Fruit fly (Drosophila melanogaster) whole organism, embryonic: ENCODE results near the gene Ste12DOR.
A peak's percentile ranks its signal among the peaks of the same experiment; 100 is the strongest.

Source experiments
- Aef1 ChIP-seq: fragments of 200-800 bp; sonication (Bioruptor generic); IDR thresholded peaks from 3 replicates; pipeline ENCODE4 v1.3.6; 2022; ENCODE audit warnings: missing biosample characterization, missing genetic modification characterization
- CG10462 ChIP-seq: fragments of 200-800 bp; sonication (Bioruptor generic); optimal IDR thresholded peaks from 2 replicates; lab custom pipeline; 2016; ENCODE audit warnings: missing biosample characterization, missing genetic modification characterization
- CG11560 ChIP-seq: fragments of 200-800 bp; sonication (Bioruptor generic); IDR thresholded peaks from 3 replicates; pipeline ENCODE4 v1.3.6; 2022; ENCODE audit warnings: missing biosample characterization, missing genetic modification characterization
- CG12155 ChIP-seq: fragments of 200-800 bp; sonication (Bioruptor generic); optimal IDR thresholded peaks from 3 replicates; lab custom pipeline; 2016; ENCODE audit warnings: missing biosample characterization, missing genetic modification characterization
- CG14014 ChIP-seq: fragments of 200-800 bp; sonication (Bioruptor generic); IDR thresholded peaks from 2 replicates; pipeline ENCODE4 v1.3.6; 2022; ENCODE audit warnings: missing biosample characterization, missing genetic modification characterization
- CG15514 ChIP-seq: fragments of 200-800 bp; sonication (Bioruptor generic); optimal IDR thresholded peaks from 3 replicates; lab custom pipeline; 2017; ENCODE audit warnings: missing biosample characterization, missing genetic modification characterization, mild to moderate bottlenecking, moderate library complexity, missing genetic modification reagents
- CG17385 ChIP-seq: fragments of 200-800 bp; sonication (Bioruptor generic); optimal IDR thresholded peaks from 3 replicates; lab custom pipeline; 2018; ENCODE audit warnings: missing biosample characterization, mild to moderate bottlenecking, missing genetic modification characterization
- CG2199 ChIP-seq: fragments of 200-800 bp; sonication (Bioruptor generic); IDR thresholded peaks from 3 replicates; pipeline ENCODE4 v1.3.6; 2022; ENCODE audit warnings: missing biosample characterization, missing genetic modification characterization
- CG30020 ChIP-seq: fragments of 200-800 bp; optimal IDR thresholded peaks from 2 replicates; lab custom pipeline; 2019; ENCODE audit warnings: missing biosample characterization, mild to moderate bottlenecking, missing genetic modification characterization, moderate library complexity
- CG3065 ChIP-seq: fragments of 200-800 bp; sonication (Bioruptor generic); optimal IDR thresholded peaks from 2 replicates; lab custom pipeline; 2016; ENCODE audit warnings: missing biosample characterization, missing genetic modification characterization
- CG3281 ChIP-seq: fragments of 200-800 bp; sonication (Bioruptor generic); optimal IDR thresholded peaks from 3 replicates; lab custom pipeline; 2017; ENCODE audit warnings: missing biosample characterization, mild to moderate bottlenecking, missing genetic modification characterization
- CG3838 ChIP-seq: fragments of 200-800 bp; sonication (Bioruptor generic); optimal IDR thresholded peaks from 3 replicates; lab custom pipeline; 2016; ENCODE audit warnings: missing biosample characterization, missing genetic modification characterization
- CG4282 ChIP-seq: fragments of 200-800 bp; sonication (Bioruptor generic); optimal IDR thresholded peaks from 2 replicates; lab custom pipeline; 2016; ENCODE audit warnings: missing biosample characterization, missing genetic modification characterization
- CG5245 ChIP-seq: fragments of 200-800 bp; sonication (Bioruptor generic); optimal IDR thresholded peaks from 3 replicates; lab custom pipeline; 2016; ENCODE audit warnings: missing biosample characterization, missing genetic modification characterization
- CG6654 ChIP-seq: fragments of 200-800 bp; sonication (Bioruptor generic); optimal IDR thresholded peaks from 2 replicates; lab custom pipeline; 2017; ENCODE audit warnings: missing biosample characterization, mild to moderate bottlenecking, missing genetic modification characterization
- CG7372 ChIP-seq: fragments of 200-800 bp; sonication (Bioruptor generic); IDR thresholded peaks from 2 replicates; pipeline ENCODE4 v1.3.6; 2022; ENCODE audit warnings: missing biosample characterization, missing genetic modification characterization
- CG9876 ChIP-seq: fragments of 200-800 bp; sonication (Bioruptor generic); optimal IDR thresholded peaks from 2 replicates; lab custom pipeline; 2016; ENCODE audit warnings: missing biosample characterization, missing genetic modification characterization
- Dad ChIP-seq: fragments of 200-800 bp; sonication (Bioruptor generic); optimal IDR thresholded peaks from 3 replicates; lab custom pipeline; 2016; ENCODE audit warnings: missing biosample characterization, missing genetic modification characterization
- E2f2 ChIP-seq: fragments of 200-800 bp; sonication (Bioruptor generic); IDR thresholded peaks from 2 replicates; pipeline ENCODE4 v1.3.6; 2022; ENCODE audit warnings: missing biosample characterization, missing genetic modification characterization
- ERR ChIP-seq: fragments of 200-800 bp; sonication (Bioruptor generic); optimal IDR thresholded peaks from 2 replicates; lab custom pipeline; 2016; ENCODE audit warnings: missing biosample characterization, missing genetic modification characterization
- Elba2 ChIP-seq: fragments of 200-800 bp; sonication (Bioruptor generic); optimal IDR thresholded peaks from 3 replicates; lab custom pipeline; 2016; ENCODE audit warnings: missing biosample characterization, missing genetic modification characterization
- Gsc ChIP-seq: fragments of 200-800 bp; sonication (Bioruptor generic); IDR thresholded peaks from 2 replicates; pipeline ENCODE4 v1.3.6; 2022; ENCODE audit warnings: missing biosample characterization, missing genetic modification characterization
- Mad ChIP-seq: fragments of 200-800 bp; sonication (Bioruptor generic); optimal IDR thresholded peaks from 2 replicates; lab custom pipeline; 2016; ENCODE audit warnings: missing biosample characterization, missing genetic modification characterization
- Nf-YB ChIP-seq: fragments of 200-800 bp; sonication (Bioruptor generic); optimal IDR thresholded peaks from 3 replicates; lab custom pipeline; 2019; ENCODE audit warnings: missing biosample characterization, mild to moderate bottlenecking, missing genetic modification characterization, moderate library complexity
- Nf-YC ChIP-seq: fragments of 200-800 bp; optimal IDR thresholded peaks from 3 replicates; lab custom pipeline; 2019; ENCODE audit warnings: missing biosample characterization, mild to moderate bottlenecking, missing genetic modification characterization, moderate library complexity
- Pdp1 ChIP-seq, 2 experiments: fragments of 200-800 bp; sonication (Bioruptor generic); optimal IDR thresholded peaks; 3 replicates each; lab custom pipeline; 2016; ENCODE audit warnings: missing biosample characterization in 2 of 2, missing genetic modification characterization in 2 of 2, mild to moderate bottlenecking in 1 of 2, moderate library complexity in 1 of 2
- Rfx ChIP-seq: fragments of 200-800 bp; sonication (Bioruptor generic); IDR thresholded peaks from 2 replicates; pipeline ENCODE4 v1.3.6; 2022; ENCODE audit warnings: missing biosample characterization, missing genetic modification characterization
- Sry-β ChIP-seq: fragments of 200-800 bp; sonication (Bioruptor generic); optimal IDR thresholded peaks from 2 replicates; lab custom pipeline; 2018; ENCODE audit warnings: missing biosample characterization, mild to moderate bottlenecking, missing genetic modification characterization, moderate library complexity
- Ssrp ChIP-seq: fragments of 200-800 bp; sonication (Bioruptor generic); optimal IDR thresholded peaks from 2 replicates; lab custom pipeline; 2018; ENCODE audit warnings: missing biosample characterization, mild to moderate bottlenecking, missing genetic modification characterization, moderate library complexity
- Usf ChIP-seq: fragments of 200-800 bp; sonication (Bioruptor generic); optimal IDR thresholded peaks from 2 replicates; lab custom pipeline; 2017; ENCODE audit warnings: missing genotype, missing biosample characterization, missing genetic modification characterization
- Xrp1 ChIP-seq: fragments of 200-800 bp; sonication (Bioruptor generic); IDR thresholded peaks from 2 replicates; pipeline ENCODE4 v1.3.6; 2022; ENCODE audit warnings: missing biosample characterization, missing genetic modification characterization
- ash1 ChIP-seq: fragments of 200-800 bp; sonication (Bioruptor generic); optimal IDR thresholded peaks from 2 replicates; lab custom pipeline; 2018; ENCODE audit warnings: missing biosample characterization, mild to moderate bottlenecking, missing genetic modification characterization
- bowl ChIP-seq: fragments of 200-800 bp; sonication (Bioruptor generic); IDR thresholded peaks from 2 replicates; pipeline ENCODE4 v1.3.6; 2022; ENCODE audit warnings: missing biosample characterization, missing genetic modification characterization
- cg ChIP-seq: fragments of 200-800 bp; sonication (Bioruptor generic); optimal IDR thresholded peaks from 3 replicates; lab custom pipeline; 2019; ENCODE audit warnings: missing biosample characterization, mild to moderate bottlenecking, missing genetic modification characterization, moderate library complexity
- chn ChIP-seq: fragments of 200-800 bp; sonication (Bioruptor generic); optimal IDR thresholded peaks from 2 replicates; lab custom pipeline; 2016; ENCODE audit warnings: missing biosample characterization, missing genetic modification characterization
- crol ChIP-seq: fragments of 200-800 bp; sonication (Bioruptor generic); IDR thresholded peaks from 2 replicates; pipeline ENCODE4 v1.3.6; 2022; ENCODE audit warnings: missing biosample characterization, missing genetic modification characterization
- emc ChIP-seq: fragments of 200-800 bp; sonication (Bioruptor generic); optimal IDR thresholded peaks from 2 replicates; lab custom pipeline; 2016; ENCODE audit warnings: missing biosample characterization, missing genetic modification characterization
- gcm2 ChIP-seq: fragments of 200-800 bp; sonication (Bioruptor generic); optimal IDR thresholded peaks from 2 replicates; lab custom pipeline; 2016; ENCODE audit warnings: missing biosample characterization, missing genetic modification characterization
- gsb-n ChIP-seq: fragments of 200-800 bp; sonication (Bioruptor generic); optimal IDR thresholded peaks from 3 replicates; lab custom pipeline; 2018; ENCODE audit warnings: missing biosample characterization, mild to moderate bottlenecking, missing genetic modification characterization
- nmo ChIP-seq: fragments of 200-800 bp; sonication (Bioruptor generic); optimal IDR thresholded peaks from 2 replicates; lab custom pipeline; 2018; ENCODE audit warnings: missing biosample characterization, mild to moderate bottlenecking, missing genetic modification characterization, moderate library complexity
- pnt ChIP-seq: fragments of 200-800 bp; sonication (Bioruptor generic); optimal IDR thresholded peaks from 3 replicates; lab custom pipeline; 2016; ENCODE audit warnings: missing biosample characterization, missing genetic modification characterization
- pros ChIP-seq: fragments of 200-800 bp; sonication (Bioruptor generic); optimal IDR thresholded peaks from 3 replicates; lab custom pipeline; 2019; ENCODE audit warnings: missing biosample characterization, mild to moderate bottlenecking, missing genetic modification characterization, moderate library complexity
- repo ChIP-seq: fragments of 200-800 bp; sonication (Bioruptor generic); optimal IDR thresholded peaks from 2 replicates; lab custom pipeline; 2016; ENCODE audit warnings: missing biosample characterization, missing genetic modification characterization
- schlank ChIP-seq: fragments of 200-800 bp; sonication (Bioruptor generic); optimal IDR thresholded peaks from 2 replicates; lab custom pipeline; 2018; ENCODE audit warnings: missing biosample characterization, mild to moderate bottlenecking, missing genetic modification characterization
- tll ChIP-seq, 2 experiments: fragments of 200-800 bp in 1 of 2; fragments of >200 bp in 1 of 2; sonication (Bioruptor generic) in 1 of 2; optimal IDR thresholded peaks; 2 replicates each; lab custom pipeline; 2017 to 2019; ENCODE audit warnings: missing biosample characterization in 2 of 2, missing genetic modification characterization in 2 of 2, mild to moderate bottlenecking in 1 of 2, moderate library complexity in 1 of 2
- trh ChIP-seq: fragments of 200-800 bp; sonication (Bioruptor generic); optimal IDR thresholded peaks from 2 replicates; lab custom pipeline; 2016; ENCODE audit warnings: missing biosample characterization, missing genetic modification characterization
- twi ChIP-seq: fragments of 200-800 bp; optimal IDR thresholded peaks from 2 replicates; lab custom pipeline; 2019; ENCODE audit warnings: missing biosample characterization, mild to moderate bottlenecking, missing genetic modification characterization, moderate library complexity
- wor ChIP-seq: fragments of 200-800 bp; sonication (Bioruptor generic); IDR thresholded peaks from 2 replicates; pipeline ENCODE4 v1.3.6; 2022; ENCODE audit warnings: missing biosample characterization, missing genetic modification characterization
- yki ChIP-seq: fragments of >200 bp; optimal IDR thresholded peaks from 3 replicates; lab custom pipeline; 2018
- zen ChIP-seq: fragments of 200-800 bp; sonication (Bioruptor generic); optimal IDR thresholded peaks from 3 replicates; lab custom pipeline; 2018; ENCODE audit warnings: missing biosample characterization, mild to moderate bottlenecking, missing genetic modification characterization, moderate library complexity
- zfh1 ChIP-seq: fragments of 200-800 bp; sonication (Bioruptor generic); IDR thresholded peaks from 3 replicates; pipeline ENCODE4 v1.3.6; 2022; ENCODE audit warnings: missing biosample characterization, missing genetic modification characterization

Ste12DOR gene

DNA sequence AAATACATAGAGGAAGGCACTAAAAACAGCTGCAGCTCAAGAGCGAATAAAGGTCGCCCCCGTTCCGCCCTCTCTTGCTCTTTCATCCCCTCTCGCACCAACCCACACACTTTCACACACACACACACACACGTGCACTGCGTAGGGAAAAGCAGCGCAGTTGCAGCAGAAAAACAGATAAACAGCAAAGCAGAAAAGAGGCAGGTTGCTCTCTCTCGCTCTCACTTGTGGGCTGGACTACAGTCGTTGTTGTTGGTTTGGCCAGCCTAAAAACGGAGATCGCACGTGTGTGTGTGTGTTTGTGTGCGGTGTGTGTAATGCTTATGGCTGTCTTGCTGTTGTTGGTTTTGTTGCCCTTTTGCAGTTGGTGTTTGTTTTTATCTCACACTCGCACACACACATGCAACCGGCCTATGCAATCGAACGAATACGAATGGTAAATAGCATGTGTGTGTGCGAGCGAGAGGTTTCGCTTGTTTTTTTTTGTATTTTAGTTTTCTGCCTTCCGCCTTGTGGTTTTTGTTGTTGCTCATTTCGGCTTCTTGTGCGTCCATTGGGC, 5.1 kb upstream of the Ste12DOR start (continued):
- no peak for TF ChIP-seq Rfx
- no peak for TF ChIP-seq yki (lab: Kevin White, UChicago)
- peak; percentile 37 for TF ChIP-seq nmo (GFP tag; lab: Kevin White, UChicago)
- no peak for TF ChIP-seq gsb-n (tag; lab: Kevin White, UChicago)
- TF ChIP-seq Aef1 (GFP tag; lab: Robert Waterston, UW), result peak; percentile 75
- peak; percentile 99 for TF ChIP-seq Nf-YB (GFP tag; lab: Kevin White, UChicago)
- TF ChIP-seq wor (GFP tag; lab: Robert Waterston, UW), result no peak
- no peak for TF ChIP-seq trh
- no peak for TF ChIP-seq pnt (GFP tag; lab: Kevin White, UChicago)
- TF ChIP-seq CG6654 (GFP tag; lab: Kevin White, UChicago), result no peak
- TF ChIP-seq gcm2 (GFP tag; lab: Kevin White, UChicago), result no peak
- TF ChIP-seq tll (GFP tag; optimal IDR thresholded peaks at IDR 0.05; lab: Kevin White, UChicago), result peak in 1 of 2 experiments; percentile 45
- TF ChIP-seq schlank, result no peak
- TF ChIP-seq Mad (GFP tag; lab: Kevin White, UChicago), result no peak
- no peak for TF ChIP-seq CG12155 (GFP tag; lab: Kevin White, UChicago)
- TF ChIP-seq Ssrp (tag; lab: Kevin White, UChicago), result no peak
- no peak for TF ChIP-seq zfh1 (GFP tag; lab: Robert Waterston, UW)
- TF ChIP-seq CG4282 (GFP tag; lab: Kevin White, UChicago), result no peak
- no peak for TF ChIP-seq Usf (GFP tag; lab: Kevin White, UChicago)
- no peak for TF ChIP-seq repo (GFP tag; lab: Kevin White, UChicago)
- no peak for TF ChIP-seq emc (GFP tag; lab: Kevin White, UChicago)
- TF ChIP-seq CG3065, result no peak
- no peak for TF ChIP-seq CG30020 (tag; lab: Kevin White, UChicago)
- no peak for TF ChIP-seq Gsc (GFP tag; lab: Robert Waterston, UW)
- TF ChIP-seq ash1 (GFP tag; lab: Kevin White, UChicago), result no peak
- TF ChIP-seq pros (GFP tag; lab: Kevin White, UChicago), result peak; percentile 51
- TF ChIP-seq chn (GFP tag; lab: Kevin White, UChicago), result no peak
- peak; percentile 52 for TF ChIP-seq zen (tag; lab: Kevin White, UChicago)
- TF ChIP-seq E2f2, result no peak
- peak; percentile 97 for TF ChIP-seq Nf-YC (tag; lab: Kevin White, UChicago)
- no peak for TF ChIP-seq Sry-β (GFP tag; lab: Kevin White, UChicago)
- no peak for TF ChIP-seq CG3838 (GFP tag; lab: Kevin White, UChicago)
- peak; percentile 92 for TF ChIP-seq crol
- no peak for TF ChIP-seq Elba2 (GFP tag; lab: Kevin White, UChicago)
- TF ChIP-seq CG11560 (tag; lab: Robert Waterston, UW), result no peak
- no peak for TF ChIP-seq CG15514
- TF ChIP-seq CG5245 (GFP tag; lab: Kevin White, UChicago), result no peak
- no peak for TF ChIP-seq Pdp1 (GFP tag; optimal IDR thresholded peaks at IDR 0.05; lab: Kevin White, UChicago)
- no peak for TF ChIP-seq CG2199 (GFP tag; lab: Robert Waterston, UW)
- TF ChIP-seq CG14014 (GFP tag; lab: Robert Waterston, UW), result no peak
- peak; percentile 99 for TF ChIP-seq cg (GFP tag; lab: Kevin White, UChicago)
- TF ChIP-seq CG9876 (GFP tag; lab: Kevin White, UChicago), result no peak
- TF ChIP-seq Xrp1 (GFP tag; lab: Robert Waterston, UW), result no peak
- TF ChIP-seq CG3281 (GFP tag; lab: Kevin White, UChicago), result no peak
- peak; percentile 47 for TF ChIP-seq twi
- no peak for TF ChIP-seq Dad (GFP tag; lab: Kevin White, UChicago)
- TF ChIP-seq ERR (GFP tag; lab: Kevin White, UChicago), result peak; percentile 74
- TF ChIP-seq CG17385 (GFP tag; lab: Kevin White, UChicago), result no peak
- TF ChIP-seq bowl (GFP tag; lab: Robert Waterston, UW), result no peak
- no peak for TF ChIP-seq CG10462
- TF ChIP-seq CG7372 (GFP tag; lab: Robert Waterston, UW), result no peak
